Worm (Caenorhabditis elegans) whole organism, mixed stage, embryonic: ENCODE measurements around the gene F14D2.7.

Experiments used
- cnd-1 ChIP-seq: fragments of 200-800 bp; sonication (Bioruptor generic); optimal IDR thresholded peaks from 2 replicates; lab custom pipeline; 2018; ENCODE audit warnings: mild to moderate bottlenecking, missing genetic modification characterization, missing compliant biosample characterization
- lsy-2 ChIP-seq: fragments of 150-350 bp; optimal IDR thresholded peaks from 2 replicates; lab custom pipeline; 2014; ENCODE audit warnings: missing biosample characterization, missing genetic modification characterization
- mab-5 ChIP-seq: fragments of 150-350 bp; optimal IDR thresholded peaks from 2 replicates; lab custom pipeline; 2014; ENCODE audit warnings: missing biosample characterization, missing genetic modification characterization
- mls-2 ChIP-seq: sonication (generic microtip); optimal IDR thresholded peaks from 2 replicates; lab custom pipeline; 2016; ENCODE audit warnings: mild to moderate bottlenecking, missing genetic modification characterization, moderate library complexity, missing compliant biosample characterization
- nhr-12 ChIP-seq: fragments of 150-350 bp; optimal IDR thresholded peaks from 2 replicates; lab custom pipeline; 2014; ENCODE audit warnings: missing biosample characterization, missing genetic modification characterization
- nhr-2 ChIP-seq: fragments of 150-350 bp; optimal IDR thresholded peaks from 2 replicates; lab custom pipeline; 2014; ENCODE audit warnings: missing biosample characterization, missing genetic modification characterization
- nhr-237 ChIP-seq: fragments of 150-350 bp; optimal IDR thresholded peaks from 2 replicates; lab custom pipeline; 2014; ENCODE audit warnings: missing biosample characterization, missing genetic modification characterization
- pha-4 ChIP-seq: fragments of 150-350 bp; optimal IDR thresholded peaks from 2 replicates; lab custom pipeline; 2018; ENCODE audit warnings: missing biosample characterization, missing genetic modification reagents, missing genetic modification characterization
- snpc-4 ChIP-seq: fragments of 150-350 bp; optimal IDR thresholded peaks from 2 replicates; lab custom pipeline; 2014; ENCODE audit warnings: missing biosample characterization, missing genetic modification characterization
- unc-39 ChIP-seq: fragments of 150-350 bp; optimal IDR thresholded peaks from 2 replicates; lab custom pipeline; 2014; ENCODE audit warnings: missing biosample characterization, missing genetic modification characterization
- unc-62 ChIP-seq: fragments of 150-350 bp; optimal IDR thresholded peaks from 2 replicates; lab custom pipeline; 2014; ENCODE audit warnings: missing biosample characterization, missing genetic modification reagents, missing genetic modification characterization

- TF ChIP-seq cnd-1: no peak
- TF ChIP-seq mab-5: no peak
- TF ChIP-seq unc-62 (GFP tag; lab: Kevin White, UChicago): no peak
- no peak for TF ChIP-seq mls-2
- no peak for TF ChIP-seq pha-4 (tag; lab: Kevin White, UChicago)
- TF ChIP-seq nhr-12 (tag; lab: Kevin White, UChicago): no peak
- TF ChIP-seq snpc-4 (tag; lab: Kevin White, UChicago): no peak
- no peak for TF ChIP-seq unc-39
- TF ChIP-seq lsy-2 (tag; lab: Kevin White, UChicago): no peak
- no peak for TF ChIP-seq nhr-237 (tag; lab: Kevin White, UChicago)
- TF ChIP-seq nhr-2 (tag; lab: Kevin White, UChicago): no peak
Observed at ce11 chrII:3318839-3319238, 19.6 kb downstream of the F14D2.7 start.
